Fruit fly (Drosophila melanogaster) whole organism, pupa: ENCODE measurements around the gene ppk27.

Source experiments
- CG10348 ChIP-seq: fragments of 200-800 bp; sonication (Bioruptor generic); IDR thresholded peaks from 2 replicates; pipeline ENCODE4 v1.3.6; 2022; ENCODE audit warnings: missing biosample characterization, missing genetic modification characterization
- CG12605 ChIP-seq: fragments of 200-800 bp; sonication (Bioruptor generic); IDR thresholded peaks from 2 replicates; pipeline ENCODE4 v1.3.6; 2022; ENCODE audit warnings: missing biosample characterization, missing genetic modification characterization
- CG13204 ChIP-seq: fragments of 200-800 bp; sonication (Bioruptor generic); optimal IDR thresholded peaks from 2 replicates; lab custom pipeline; 2018; ENCODE audit warnings: missing biosample characterization, mild to moderate bottlenecking, missing genetic modification characterization, moderate library complexity
- CG14655 ChIP-seq: fragments of 200-800 bp; sonication (Bioruptor generic); optimal IDR thresholded peaks from 3 replicates; lab custom pipeline; 2017; ENCODE audit warnings: mild to moderate bottlenecking, missing biosample characterization, missing genetic modification reagents, missing genetic modification characterization
- CG15710 ChIP-seq: fragments of 200-800 bp; sonication (Bioruptor generic); optimal IDR thresholded peaks from 2 replicates; lab custom pipeline; 2018; ENCODE audit warnings: missing biosample characterization, mild to moderate bottlenecking, missing genetic modification characterization, moderate library complexity
- CG17806 ChIP-seq: fragments of 200-800 bp; sonication (Bioruptor generic); optimal IDR thresholded peaks from 2 replicates; lab custom pipeline; 2018; ENCODE audit warnings: missing biosample characterization, mild to moderate bottlenecking, missing genetic modification characterization, moderate library complexity
- CG32121 ChIP-seq: fragments of 200-800 bp; sonication (Bioruptor generic); IDR thresholded peaks from 2 replicates; pipeline ENCODE4 v1.3.6; 2022; ENCODE audit warnings: missing biosample characterization, missing genetic modification characterization
- CG34367 ChIP-seq: fragments of 200-800 bp; sonication (Bioruptor generic); optimal IDR thresholded peaks from 2 replicates; lab custom pipeline; 2018; ENCODE audit warnings: missing biosample characterization, mild to moderate bottlenecking, missing genetic modification characterization
- CG4496 ChIP-seq: fragments of 200-800 bp; sonication (Bioruptor generic); IDR thresholded peaks from 3 replicates; pipeline ENCODE4 v1.3.6; 2022; ENCODE audit warnings: missing biosample characterization, missing genetic modification characterization
- CG8159 ChIP-seq: fragments of 200-800 bp; sonication (Bioruptor generic); optimal IDR thresholded peaks from 3 replicates; lab custom pipeline; 2018; ENCODE audit warnings: missing biosample characterization, mild to moderate bottlenecking, missing genetic modification characterization, moderate library complexity
- CG8301 ChIP-seq: fragments of 200-800 bp; sonication (Bioruptor generic); optimal IDR thresholded peaks from 2 replicates; lab custom pipeline; 2018; ENCODE audit warnings: missing biosample characterization, mild to moderate bottlenecking, missing genetic modification characterization
- CG9948 ChIP-seq: fragments of 200-800 bp; sonication (Bioruptor generic); optimal IDR thresholded peaks from 2 replicates; lab custom pipeline; 2018; ENCODE audit warnings: missing biosample characterization, mild to moderate bottlenecking, missing genetic modification characterization, moderate library complexity
- D1 ChIP-seq: fragments of 200-800 bp; sonication (Bioruptor generic); optimal IDR thresholded peaks from 2 replicates; lab custom pipeline; 2018; ENCODE audit warnings: missing biosample characterization, mild to moderate bottlenecking, missing genetic modification characterization, moderate library complexity
- EcR ChIP-seq: fragments of 200-800 bp; sonication (Bioruptor generic); optimal IDR thresholded peaks from 3 replicates; lab custom pipeline; 2019; ENCODE audit warnings: missing biosample characterization, missing genetic modification characterization, mild to moderate bottlenecking, moderate library complexity, missing genetic modification reagents
- Ets98B ChIP-seq: fragments of 200-800 bp; sonication (Bioruptor generic); IDR thresholded peaks from 2 replicates; pipeline ENCODE4 v1.3.6; 2022; ENCODE audit warnings: missing biosample characterization, missing genetic modification characterization
- Pif1A ChIP-seq: fragments of 200-800 bp; sonication (Bioruptor generic); optimal IDR thresholded peaks from 3 replicates; lab custom pipeline; 2016; ENCODE audit warnings: missing biosample characterization, missing genetic modification characterization
- Pif1B ChIP-seq: fragments of 200-800 bp; sonication (Bioruptor generic); optimal IDR thresholded peaks from 3 replicates; lab custom pipeline; 2016; ENCODE audit warnings: missing biosample characterization, missing genetic modification characterization
- Snoo ChIP-seq: fragments of 200-800 bp; sonication (Bioruptor generic); optimal IDR thresholded peaks from 3 replicates; lab custom pipeline; 2017; ENCODE audit warnings: missing biosample characterization, mild to moderate bottlenecking, missing genetic modification characterization, inconsistent platforms
- fd96Ca ChIP-seq: fragments of 200-800 bp; sonication (Bioruptor generic); IDR thresholded peaks from 3 replicates; pipeline ENCODE4 v1.3.6; 2022; ENCODE audit warnings: missing biosample characterization, missing genetic modification characterization
- gl ChIP-seq: fragments of 200-800 bp; sonication (Bioruptor generic); optimal IDR thresholded peaks from 2 replicates; lab custom pipeline; 2018; ENCODE audit warnings: missing biosample characterization, mild to moderate bottlenecking, missing genetic modification characterization
- rn ChIP-seq: fragments of 200-800 bp; sonication (Bioruptor generic); IDR thresholded peaks from 2 replicates; pipeline ENCODE4 v1.3.6; 2022; ENCODE audit warnings: missing biosample characterization, missing genetic modification characterization

The ppk27 gene

dm6 chr3L:3755101-3755500 is at the start of gene ppk27:
Gene ppk27, minus strand, starts transcription at chr3L:3755201.
- no peak for TF ChIP-seq CG34367 (tag; lab: Kevin White, UChicago)
- no peak for TF ChIP-seq Snoo
- no peak for TF ChIP-seq CG12605 (GFP tag; lab: Robert Waterston, UW)
- TF ChIP-seq CG14655 = no peak

dm6 chr3L:3802677-3803076 is 47.7 kb upstream of the ppk27 start:
- TF ChIP-seq EcR (GFP tag; lab: Kevin White, UChicago) = no peak
- no peak for TF ChIP-seq gl (tag; lab: Kevin White, UChicago)
- TF ChIP-seq fd96Ca (GFP tag; lab: Robert Waterston, UW) = peak; percentile 85; the same call in 2 of the 3 replicates
- TF ChIP-seq CG17806 (tag; lab: Kevin White, UChicago) = peak; percentile 48
- TF ChIP-seq CG14655 = no peak
- peak; percentile 21 for TF ChIP-seq CG9948 (tag; lab: Kevin White, UChicago)
- TF ChIP-seq CG12605 (GFP tag; lab: Robert Waterston, UW) = peak; percentile 50; the same call in 1 of the 2 replicates
- peak; percentile 83 for TF ChIP-seq CG4496 (GFP tag; lab: Robert Waterston, UW)
- 0 out of 2 replicates have a peak, but pooled peaks have one; percentile 9 for TF ChIP-seq rn (GFP tag; lab: Robert Waterston, UW)
- no peak for TF ChIP-seq Pif1B
- TF ChIP-seq Pif1A (GFP tag; lab: Kevin White, UChicago) = no peak
- TF ChIP-seq Snoo = peak; percentile 59
- TF ChIP-seq CG15710 (tag; lab: Kevin White, UChicago) = peak; percentile 73
- TF ChIP-seq CG34367 (tag; lab: Kevin White, UChicago) = peak; percentile 70
- TF ChIP-seq CG8301 (tag; lab: Kevin White, UChicago) = peak; percentile 25
- peak; percentile 57 for TF ChIP-seq CG8159 (tag; lab: Kevin White, UChicago)
- peak; percentile 60 for TF ChIP-seq CG32121 (GFP tag; lab: Robert Waterston, UW)
- TF ChIP-seq Ets98B (GFP tag; lab: Robert Waterston, UW) = peak; percentile 73
- TF ChIP-seq, all 21 proteins: peak for 13

dm6 chr3L:3801813-3802212 is 46.8 kb upstream of the ppk27 start:
- TF ChIP-seq Pif1B (no peak), EcR (GFP tag; lab: Kevin White, UChicago) (no peak), D1 (tag; lab: Kevin White, UChicago) (no peak), CG15710 (tag; lab: Kevin White, UChicago) (no peak), CG17806 (tag; lab: Kevin White, UChicago) (no peak), CG13204 (no peak), CG32121 (GFP tag; lab: Robert Waterston, UW) (no peak), CG12605 (GFP tag; lab: Robert Waterston, UW) (no peak), CG8301 (tag; lab: Kevin White, UChicago) (peak; percentile 16), CG34367 (tag; lab: Kevin White, UChicago) (no peak), Pif1A (GFP tag; lab: Kevin White, UChicago) (peak; percentile 26), rn (GFP tag; lab: Robert Waterston, UW) (no peak), CG9948 (tag; lab: Kevin White, UChicago) (no peak), CG8159 (tag; lab: Kevin White, UChicago) (peak; percentile 28), CG10348 (GFP tag; lab: Robert Waterston, UW) (no peak)

dm6 chr3L:3801343-3801742 is 46.3 kb upstream of the ppk27 start:
- peak; percentile 11 for TF ChIP-seq CG15710 (tag; lab: Kevin White, UChicago)
- TF ChIP-seq fd96Ca (GFP tag; lab: Robert Waterston, UW) = peak; percentile 29; the same call in 1 of the 3 replicates
- no peak for TF ChIP-seq CG14655
- TF ChIP-seq Ets98B (GFP tag; lab: Robert Waterston, UW) = no peak
- peak; percentile 39 for TF ChIP-seq CG17806 (tag; lab: Kevin White, UChicago)
- TF ChIP-seq Pif1B = no peak
- TF ChIP-seq CG4496 (GFP tag; lab: Robert Waterston, UW) = no peak
- TF ChIP-seq CG34367 (tag; lab: Kevin White, UChicago) = no peak
- TF ChIP-seq CG12605 (GFP tag; lab: Robert Waterston, UW) = no peak
- TF ChIP-seq EcR (GFP tag; lab: Kevin White, UChicago) = no peak
- TF ChIP-seq rn (GFP tag; lab: Robert Waterston, UW) = no peak
- no peak for TF ChIP-seq CG9948 (tag; lab: Kevin White, UChicago)
- TF ChIP-seq Pif1A (GFP tag; lab: Kevin White, UChicago) = no peak
- peak; percentile 25 for TF ChIP-seq CG8159 (tag; lab: Kevin White, UChicago)
- TF ChIP-seq CG8301 (tag; lab: Kevin White, UChicago) = peak; percentile 16
- no peak; the same call in 1 of the 2 replicates for TF ChIP-seq CG32121 (GFP tag; lab: Robert Waterston, UW)
- TF ChIP-seq CG10348 (GFP tag; lab: Robert Waterston, UW) = no peak
- TF ChIP-seq D1 (tag; lab: Kevin White, UChicago) = no peak
- TF ChIP-seq gl (tag; lab: Kevin White, UChicago) = no peak
- no peak for TF ChIP-seq Snoo
- TF ChIP-seq CG13204 = no peak

- TF ChIP-seq CG10348 (GFP tag; lab: Robert Waterston, UW) = no peak
- TF ChIP-seq CG32121 (GFP tag; lab: Robert Waterston, UW) = peak; percentile 54; the same call in 1 of the 2 replicates
- no peak for TF ChIP-seq D1 (tag; lab: Kevin White, UChicago)
- TF ChIP-seq CG4496 (GFP tag; lab: Robert Waterston, UW) = peak; percentile 58; the same call in 2 of the 3 replicates
- TF ChIP-seq CG13204 = no peak
- TF ChIP-seq CG9948 (tag; lab: Kevin White, UChicago) = no peak
- TF ChIP-seq CG12605 (GFP tag; lab: Robert Waterston, UW) = 0 out of 2 replicates have a peak, but pooled peaks have one; percentile 17
- no peak for TF ChIP-seq CG17806 (tag; lab: Kevin White, UChicago)
- no peak for TF ChIP-seq CG8301 (tag; lab: Kevin White, UChicago)
- TF ChIP-seq CG8159 (tag; lab: Kevin White, UChicago) = no peak
- TF ChIP-seq rn (GFP tag; lab: Robert Waterston, UW) = no peak
- TF ChIP-seq gl (tag; lab: Kevin White, UChicago) = no peak
- no peak for TF ChIP-seq EcR (GFP tag; lab: Kevin White, UChicago)
- TF ChIP-seq fd96Ca (GFP tag; lab: Robert Waterston, UW) = peak; percentile 49; the same call in 2 of the 3 replicates
- 0 out of 2 replicates have a peak, but pooled peaks have one; percentile 24 for TF ChIP-seq Ets98B (GFP tag; lab: Robert Waterston, UW)
Observed at dm6 chr3L:3799766-3800165, 44.8 kb upstream of the ppk27 start.
